Worm (Caenorhabditis elegans) whole organism, young adult: ENCODE data around the gene nhr-19.

ENCODE experiments used
- B0035.1 ChIP-seq: sonication (generic microtip); optimal IDR thresholded peaks from 2 replicates; lab custom pipeline; 2016; ENCODE audit warnings: missing genetic modification characterization, mild to moderate bottlenecking, missing compliant biosample characterization, missing genotype, missing genetic modification reagents
- D2030.7 ChIP-seq: fragments of 200-800 bp; sonication (Bioruptor generic); IDR thresholded peaks from 2 replicates; pipeline ENCODE4 v1.3.6; 2022; ENCODE audit warnings: missing genetic modification reagents, missing genetic modification characterization, missing compliant biosample characterization
- F22D6.2 ChIP-seq: sonication (generic microtip); optimal IDR thresholded peaks from 2 replicates; lab custom pipeline; 2016; ENCODE audit warnings: mild to moderate bottlenecking, missing genetic modification characterization, missing compliant biosample characterization
- F37B4.10 ChIP-seq: fragments of 200-800 bp; sonication (Bioruptor generic); IDR thresholded peaks from 2 replicates; pipeline ENCODE4 v1.3.6; 2022; ENCODE audit warnings: missing genetic modification characterization, missing compliant biosample characterization
- F39B2.1 ChIP-seq: fragments of 200-800 bp; sonication (Bioruptor generic); IDR thresholded peaks from 2 replicates; pipeline ENCODE4 v1.3.6; 2022; ENCODE audit warnings: missing genetic modification reagents, missing genetic modification characterization, missing compliant biosample characterization
- F57C9.4 ChIP-seq: sonication (generic microtip); optimal IDR thresholded peaks from 2 replicates; lab custom pipeline; 2017; ENCODE audit warnings: mild to moderate bottlenecking, missing genetic modification characterization, missing compliant biosample characterization
- Y53G8AR.9 ChIP-seq: fragments of 200-800 bp; sonication (Bioruptor generic); conservative IDR thresholded peaks from 2 replicates; pipeline ENCODE4 v1.3.6; 2022; ENCODE audit warnings: missing genetic modification reagents, missing genetic modification characterization, missing compliant biosample characterization
- ZK185.1 ChIP-seq: sonication (generic microtip); optimal IDR thresholded peaks from 2 replicates; lab custom pipeline; 2016; ENCODE audit warnings: mild to moderate bottlenecking, missing genetic modification characterization, missing compliant biosample characterization; ENCODE audit not compliant: poor library complexity, severe bottlenecking
- akir-1 ChIP-seq: fragments of 200-800 bp; sonication (Bioruptor generic); optimal IDR thresholded peaks from 2 replicates; lab custom pipeline; 2018; ENCODE audit warnings: mild to moderate bottlenecking, missing genetic modification characterization, moderate library complexity, missing compliant biosample characterization
- aptf-3 ChIP-seq: fragments of 200-800 bp; sonication (Bioruptor generic); IDR thresholded peaks from 2 replicates; pipeline ENCODE4 v1.3.6; 2022; ENCODE audit warnings: missing genetic modification characterization, missing compliant biosample characterization
- atf-7 ChIP-seq: sonication (generic microtip); optimal IDR thresholded peaks from 2 replicates; lab custom pipeline; 2017; ENCODE audit warnings: mild to moderate bottlenecking, missing genetic modification characterization, missing compliant biosample characterization
- attf-5 ChIP-seq: fragments of 200-800 bp; sonication (Bioruptor generic); optimal IDR thresholded peaks from 2 replicates; lab custom pipeline; 2018; ENCODE audit warnings: mild to moderate bottlenecking, missing genetic modification characterization, missing compliant biosample characterization
- ccch-3 ChIP-seq: fragments of 200-800 bp; sonication (Bioruptor generic); optimal IDR thresholded peaks from 2 replicates; lab custom pipeline; 2018; ENCODE audit warnings: mild to moderate bottlenecking, missing genetic modification characterization, missing compliant biosample characterization
- cebp-1 ChIP-seq, 2 experiments: fragments of 200-800 bp in 1 of 2; sonication (Bioruptor generic) in 1 of 2; sonication (generic microtip) in 1 of 2; IDR thresholded peaks in 1 of 2; optimal IDR thresholded peaks in 1 of 2; 2 replicates each; pipeline versions ENCODE4 v1.3.6 to Lab custom; 2017 to 2022; ENCODE audit warnings: missing compliant biosample characterization in 2 of 2, missing genetic modification characterization in 2 of 2, mild to moderate bottlenecking in 1 of 2, missing genetic modification reagents in 1 of 2, moderate library complexity in 1 of 2
- cebp-2 ChIP-seq: fragments of 200-800 bp; sonication (Bioruptor generic); IDR thresholded peaks from 2 replicates; pipeline ENCODE4 v1.3.6; 2022; ENCODE audit warnings: missing genetic modification characterization, missing compliant biosample characterization
- ceh-27 ChIP-seq: fragments of 200-800 bp; sonication (Bioruptor generic); optimal IDR thresholded peaks from 2 replicates; lab custom pipeline; 2018; ENCODE audit warnings: mild to moderate bottlenecking, missing genetic modification characterization, moderate library complexity, missing compliant biosample characterization
- chd-7 ChIP-seq: sonication (generic microtip); optimal IDR thresholded peaks from 2 replicates; lab custom pipeline; 2016; ENCODE audit warnings: mild to moderate bottlenecking, missing genetic modification characterization, moderate library complexity, missing compliant biosample characterization
- die-1 ChIP-seq: sonication (generic microtip); optimal IDR thresholded peaks from 2 replicates; lab custom pipeline; 2016; ENCODE audit warnings: missing genotype, mild to moderate bottlenecking, missing genetic modification characterization, missing compliant biosample characterization
- fkh-3 ChIP-seq: sonication (generic microtip); optimal IDR thresholded peaks from 2 replicates; lab custom pipeline; 2016; ENCODE audit warnings: mild to moderate bottlenecking, missing genetic modification characterization, missing compliant biosample characterization
- him-1 ChIP-seq: sonication (generic microtip); optimal IDR thresholded peaks from 2 replicates; lab custom pipeline; 2016; ENCODE audit warnings: missing genotype, missing genetic modification reagents, missing genetic modification characterization, missing compliant biosample characterization
- let-526 ChIP-seq: fragments of 200-800 bp; sonication (Bioruptor generic); IDR thresholded peaks from 2 replicates; pipeline ENCODE4 v1.3.6; 2022; ENCODE audit warnings: missing genetic modification reagents, missing genetic modification characterization, missing compliant biosample characterization
- let-607 ChIP-seq, 2 experiments: fragments of 200-800 bp in 1 of 2; sonication (Bioruptor generic) in 1 of 2; sonication (generic microtip) in 1 of 2; optimal IDR thresholded peaks; 2 replicates each; lab custom pipeline; 2016 to 2018; ENCODE audit warnings: mild to moderate bottlenecking in 2 of 2, missing compliant biosample characterization in 2 of 2, missing genetic modification characterization in 2 of 2, moderate library complexity in 2 of 2, missing genotype in 1 of 2
- lin-26 ChIP-seq: fragments of 200-800 bp; sonication (Bioruptor generic); IDR thresholded peaks from 2 replicates; pipeline ENCODE4 v1.3.6; 2022; ENCODE audit warnings: missing genetic modification reagents, missing genetic modification characterization, missing compliant biosample characterization
- lin-40 ChIP-seq: sonication (generic microtip); optimal IDR thresholded peaks from 2 replicates; lab custom pipeline; 2016; ENCODE audit warnings: missing genetic modification characterization, mild to moderate bottlenecking, missing compliant biosample characterization, missing genotype, missing genetic modification reagents
- lir-1 ChIP-seq: fragments of 200-800 bp; sonication (Bioruptor generic); conservative IDR thresholded peaks from 2 replicates; pipeline ENCODE4 v1.3.6; 2022; ENCODE audit warnings: missing genetic modification reagents, missing genetic modification characterization, missing compliant biosample characterization
- madf-6 ChIP-seq: fragments of 200-800 bp; sonication (Bioruptor generic); IDR thresholded peaks from 2 replicates; pipeline ENCODE4 v1.3.6; 2022; ENCODE audit warnings: missing genetic modification reagents, missing genetic modification characterization, missing compliant biosample characterization
- madf-8 ChIP-seq: fragments of 200-800 bp; sonication (Bioruptor generic); conservative IDR thresholded peaks from 2 replicates; pipeline ENCODE4 v1.3.6; 2022; ENCODE audit warnings: missing genetic modification reagents, missing genetic modification characterization, missing compliant biosample characterization
- mes-4 ChIP-seq: sonication (generic microtip); optimal IDR thresholded peaks from 2 replicates; lab custom pipeline; 2016; ENCODE audit warnings: missing genotype, missing genetic modification characterization, missing compliant biosample characterization
- nfyb-1 ChIP-seq: fragments of 200-800 bp; sonication (Bioruptor generic); IDR thresholded peaks from 2 replicates; pipeline ENCODE4 v1.3.6; 2022; ENCODE audit warnings: missing genetic modification reagents, missing genetic modification characterization, missing compliant biosample characterization
- nhr-120 ChIP-seq: fragments of 200-800 bp; sonication (Bioruptor generic); IDR thresholded peaks from 2 replicates; pipeline ENCODE4 v1.3.6; 2022; ENCODE audit warnings: missing genetic modification characterization, missing compliant biosample characterization
- nhr-179 ChIP-seq: sonication (generic microtip); optimal IDR thresholded peaks from 2 replicates; lab custom pipeline; 2016; ENCODE audit warnings: mild to moderate bottlenecking, missing genetic modification characterization, missing compliant biosample characterization
- pbrm-1 ChIP-seq: fragments of 200-800 bp; sonication (Bioruptor generic); IDR thresholded peaks from 2 replicates; pipeline ENCODE4 v1.3.6; 2022; ENCODE audit warnings: missing genetic modification reagents, missing genetic modification characterization, missing compliant biosample characterization
- rpc-1 ChIP-seq, 2 experiments: fragments of 150-350 bp in 1 of 2; sonication (generic microtip) in 1 of 2; optimal IDR thresholded peaks; 2 replicates each; lab custom pipeline; 2014 to 2018; ENCODE audit warnings: missing biosample characterization in 1 of 2, missing genetic modification characterization in 1 of 2, missing genetic modification reagents in 1 of 2, missing genotype in 1 of 2
- sea-2 ChIP-seq: fragments of 200-800 bp; sonication (Bioruptor generic); IDR thresholded peaks from 2 replicates; pipeline ENCODE4 v1.3.6; 2022; ENCODE audit warnings: missing genetic modification characterization, missing compliant biosample characterization
- snpc-1.3 ChIP-seq: sonication (generic microtip); optimal IDR thresholded peaks from 2 replicates; lab custom pipeline; 2017; ENCODE audit warnings: missing genetic modification characterization, mild to moderate bottlenecking, missing compliant biosample characterization, antibody characterized with exemption, moderate library complexity, missing genotype, missing genetic modification reagents; ENCODE audit not compliant: insufficient read depth
- ztf-26 ChIP-seq: sonication (generic microtip); optimal IDR thresholded peaks from 2 replicates; lab custom pipeline; 2017; ENCODE audit warnings: missing genetic modification characterization, missing compliant biosample characterization
- ztf-28 ChIP-seq: fragments of 200-800 bp; sonication (Bioruptor generic); IDR thresholded peaks from 2 replicates; pipeline ENCODE4 v1.3.6; 2022; ENCODE audit warnings: missing genetic modification reagents, missing genetic modification characterization, missing compliant biosample characterization
- ztf-3 ChIP-seq: fragments of 200-800 bp; sonication (Bioruptor generic); optimal IDR thresholded peaks from 2 replicates; lab custom pipeline; 2018; ENCODE audit warnings: mild to moderate bottlenecking, missing genetic modification characterization, missing compliant biosample characterization

The nhr-19 gene

ce11 chrII:9617902-9618245 lies 12.5 kb upstream of the nhr-19 start (continued):
- TF ChIP-seq atf-7 (tag; lab: Kevin White, UChicago) (no peak), ccch-3 (GFP tag; lab: Kevin White, UChicago) (no peak), lir-1 (GFP tag; lab: Robert Waterston, UW) (no peak), mes-4 (tag; lab: Kevin White, UChicago) (no peak), akir-1 (no peak), chd-7 (tag; lab: Kevin White, UChicago) (no peak), Y53G8AR.9 (0 out of 2 replicates have a peak, but pooled peaks have one; percentile 5), F39B2.1 (GFP tag; lab: Robert Waterston, UW) (no peak), cebp-2 (no peak), madf-8 (GFP tag; lab: Robert Waterston, UW) (no peak), fkh-3 (tag; lab: Kevin White, UChicago) (no peak), nhr-179 (tag; lab: Kevin White, UChicago) (no peak), die-1 (tag; lab: Kevin White, UChicago) (no peak), madf-6 (GFP tag; lab: Robert Waterston, UW) (no peak), B0035.1 (no peak), let-607 (tag; optimal IDR thresholded peaks at IDR 0.05; lab: Kevin White, UChicago) (peak in 1 of 2 experiments; percentile 8), F57C9.4 (no peak), aptf-3 (GFP tag; lab: Robert Waterston, UW) (no peak), ztf-28 (GFP tag; lab: Robert Waterston, UW) (no peak), F37B4.10 (GFP tag; lab: Robert Waterston, UW) (0 out of 2 replicates have a peak, but pooled peaks have one; percentile 40), him-1 (tag; lab: Kevin White, UChicago) (no peak), D2030.7 (GFP tag; lab: Robert Waterston, UW) (no peak), lin-26 (GFP tag; lab: Robert Waterston, UW) (0 out of 2 replicates have a peak, but pooled peaks have one; percentile 19), nhr-120 (GFP tag; lab: Robert Waterston, UW) (no peak), let-526 (GFP tag; lab: Robert Waterston, UW) (no peak), pbrm-1 (GFP tag; lab: Robert Waterston, UW) (peak; percentile 10; the same call in 1 of the 2 replicates), F22D6.2 (tag; lab: Kevin White, UChicago) (no peak), nfyb-1 (GFP tag; lab: Robert Waterston, UW) (no peak), ztf-26 (no peak), cebp-1 (GFP tag; IDR thresholded peaks at IDR 0.05; lab: Robert Waterston, UW) (0 out of 2 replicates have a peak, but pooled peaks have one; percentile 21), cebp-1 (tag; optimal IDR thresholded peaks at IDR 0.05; lab: Kevin White, UChicago) (no peak), snpc-1.3 (tag; lab: Kevin White, UChicago) (no peak), ceh-27 (GFP tag; lab: Kevin White, UChicago) (no peak), attf-5 (GFP tag; lab: Kevin White, UChicago) (no peak), ZK185.1 (tag; lab: Kevin White, UChicago) (peak; percentile 37), ztf-3 (GFP tag; lab: Kevin White, UChicago) (no peak), lin-40 (tag; lab: Kevin White, UChicago) (no peak), sea-2 (GFP tag; lab: Robert Waterston, UW) (no peak), rpc-1 (optimal IDR thresholded peaks at IDR 0.05; lab: Kevin White, UChicago) (no peak), rpc-1 (tag; optimal IDR thresholded peaks at IDR 0.05; lab: Kevin White, UChicago) (no peak)
